Worm (Caenorhabditis elegans): Measurements from ENCODE around the gene smcl-1.

Gene smcl-1

ce11 chrX:11665522-11666017 lies 27.7 kb upstream of the smcl-1 start:
- TF ChIP-seq med-1 (GFP tag; optimal IDR thresholded peaks at IDR 0.05; ENCODE audit: insufficient read depth) (no peak), ref-1 (GFP tag; conservative IDR thresholded peaks at IDR 0.05) (no peak), cog-1 (tag; optimal IDR thresholded peaks at IDR 0.05) (no peak), T22C8.4 (GFP tag; IDR thresholded peaks at IDR 0.05) (no peak), tab-1 (GFP tag; IDR thresholded peaks at IDR 0.05) (no peak), ztf-23 (GFP tag; IDR thresholded peaks at IDR 0.05) (no peak), ztf-29 (GFP tag; IDR thresholded peaks at IDR 0.05) (no peak), flt-1 (GFP tag; IDR thresholded peaks at IDR 0.05) (no peak), klf-2 (GFP tag; conservative IDR thresholded peaks at IDR 0.05) (no peak)

ce11 chrX:11666545-11667177 lies 26.6 kb upstream of the smcl-1 start, which contains the start of gene noca-2:
Gene noca-2, plus strand, starts transcription at chrX:11667127.
- TF ChIP-seq flt-1 (GFP tag; IDR thresholded peaks at IDR 0.05) (no peak), cog-1 (tag; optimal IDR thresholded peaks at IDR 0.05) (peak; percentile 46), ztf-29 (GFP tag; IDR thresholded peaks at IDR 0.05) (no peak)

- TF ChIP-seq ztf-29 (GFP tag; IDR thresholded peaks at IDR 0.05) (no peak), ztf-23 (GFP tag; IDR thresholded peaks at IDR 0.05) (no peak), T22C8.4 (GFP tag; IDR thresholded peaks at IDR 0.05) (no peak), ref-1 (GFP tag; conservative IDR thresholded peaks at IDR 0.05) (no peak), cog-1 (tag; optimal IDR thresholded peaks at IDR 0.05) (no peak), med-1 (GFP tag; optimal IDR thresholded peaks at IDR 0.05; ENCODE audit: insufficient read depth) (no peak)
These were observed 20.1 kb upstream of the smcl-1 start for ce11 chrX:11673063-11673759.

ce11 chrX:11675573-11675972 lies 17.7 kb upstream of the smcl-1 start:
- TF ChIP-seq med-1 (GFP tag; optimal IDR thresholded peaks at IDR 0.05; ENCODE audit: insufficient read depth) = no peak
- TF ChIP-seq cog-1 (tag; optimal IDR thresholded peaks at IDR 0.05) = peak; percentile 21
- TF ChIP-seq T22C8.4 (GFP tag; IDR thresholded peaks at IDR 0.05) = no peak

DNA sequence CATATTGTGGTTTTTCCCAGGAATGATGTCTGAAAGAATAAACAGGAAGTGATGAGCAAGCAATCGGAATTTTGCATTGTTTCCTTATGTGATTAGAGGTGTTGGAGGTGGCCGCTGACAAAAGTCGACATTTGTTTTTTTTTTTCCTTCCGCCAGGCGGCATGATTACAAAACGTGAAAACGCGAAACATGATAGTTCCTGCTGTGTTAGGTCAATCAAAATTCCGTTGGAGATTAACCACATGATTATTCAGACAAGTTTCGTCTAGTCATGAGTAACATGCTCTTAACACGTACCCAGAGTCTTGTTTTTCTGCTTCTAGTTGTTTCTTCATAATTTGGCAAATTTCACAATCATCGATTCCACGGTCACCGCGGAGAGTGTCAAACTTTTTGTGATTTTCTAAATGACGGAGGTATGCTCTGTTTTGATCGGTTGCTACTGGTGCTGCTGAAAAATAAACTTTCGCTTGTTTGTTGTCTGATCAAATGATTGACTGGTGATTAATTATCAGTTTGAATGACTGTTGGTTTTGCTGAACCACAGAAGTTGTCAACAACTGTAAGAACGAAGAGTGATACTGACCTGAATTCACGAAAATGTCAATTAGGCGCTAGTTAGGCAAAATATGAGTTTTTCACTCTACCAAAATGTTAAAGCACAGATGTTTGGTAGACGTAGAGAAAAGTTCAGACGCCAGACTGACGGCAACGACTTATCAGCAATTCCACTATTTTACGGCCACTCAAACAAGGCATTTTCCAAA lies 13.9 kb upstream of the smcl-1 start:
- TF ChIP-seq T22C8.4 (GFP tag; IDR thresholded peaks at IDR 0.05) = no peak
- TF ChIP-seq tab-1 (GFP tag; IDR thresholded peaks at IDR 0.05) = no peak
- TF ChIP-seq klf-2 (GFP tag; conservative IDR thresholded peaks at IDR 0.05) = no peak
- TF ChIP-seq ref-1 (GFP tag; conservative IDR thresholded peaks at IDR 0.05) = no peak
- no peak for TF ChIP-seq flt-1 (GFP tag; IDR thresholded peaks at IDR 0.05)
- TF ChIP-seq ztf-29 (GFP tag; IDR thresholded peaks at IDR 0.05) = no peak
- TF ChIP-seq med-1 (GFP tag; optimal IDR thresholded peaks at IDR 0.05; ENCODE audit: insufficient read depth) = no peak
- no peak for TF ChIP-seq cog-1 (tag; optimal IDR thresholded peaks at IDR 0.05)
- TF ChIP-seq ztf-23 (GFP tag; IDR thresholded peaks at IDR 0.05) = no peak

- TF ChIP-seq flt-1 (GFP tag; IDR thresholded peaks at IDR 0.05) = no peak
- no peak for TF ChIP-seq cog-1 (tag; optimal IDR thresholded peaks at IDR 0.05)
- no peak for TF ChIP-seq T22C8.4 (GFP tag; IDR thresholded peaks at IDR 0.05)
- no peak for TF ChIP-seq ztf-23 (GFP tag; IDR thresholded peaks at IDR 0.05)
- TF ChIP-seq ref-1 (GFP tag; conservative IDR thresholded peaks at IDR 0.05) = no peak
- TF ChIP-seq tab-1 (GFP tag; IDR thresholded peaks at IDR 0.05) = no peak
- no peak for TF ChIP-seq med-1 (GFP tag; optimal IDR thresholded peaks at IDR 0.05; ENCODE audit: insufficient read depth)
- no peak for TF ChIP-seq klf-2 (GFP tag; conservative IDR thresholded peaks at IDR 0.05)
- TF ChIP-seq ztf-29 (GFP tag; IDR thresholded peaks at IDR 0.05) = no peak
These were observed 12.4 kb upstream of the smcl-1 start, which contains the start of gene T04F8.7 for ce11 chrX:11680851-11681250. Gene T04F8.7, minus strand, starts transcription at chrX:11680980.

DNA sequence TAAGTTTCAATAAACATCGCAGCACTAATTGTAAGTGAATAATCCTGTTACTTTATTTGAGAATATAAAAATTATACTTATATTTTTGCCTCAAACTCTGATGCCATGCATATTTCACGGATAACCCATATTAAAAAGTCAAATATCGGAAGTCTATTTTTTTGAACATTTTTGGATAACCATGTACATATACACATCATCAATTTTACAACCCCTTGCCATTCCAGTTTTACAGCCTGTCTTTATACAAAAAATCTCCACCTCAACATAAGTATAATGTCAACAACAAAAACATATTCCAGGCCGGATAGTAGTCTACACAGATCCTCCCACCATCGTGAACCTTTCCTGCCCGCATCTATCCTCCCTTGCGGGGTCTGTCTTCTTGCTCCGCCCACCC lies 9.0 kb upstream of the smcl-1 start, which contains the start of gene hnd-1:
Gene hnd-1 (plus strand): TSS at position 301 of the 400 bp plus-strand sequence.
- TF ChIP-seq cog-1 (tag; optimal IDR thresholded peaks at IDR 0.05) (no peak), tab-1 (GFP tag; IDR thresholded peaks at IDR 0.05) (no peak), ztf-29 (GFP tag; IDR thresholded peaks at IDR 0.05) (no peak), med-1 (GFP tag; optimal IDR thresholded peaks at IDR 0.05; ENCODE audit: insufficient read depth) (no peak), ref-1 (GFP tag; conservative IDR thresholded peaks at IDR 0.05) (no peak), T22C8.4 (GFP tag; IDR thresholded peaks at IDR 0.05) (no peak), ztf-23 (GFP tag; IDR thresholded peaks at IDR 0.05) (no peak), klf-2 (GFP tag; conservative IDR thresholded peaks at IDR 0.05) (no peak), flt-1 (GFP tag; IDR thresholded peaks at IDR 0.05) (no peak)

DNA sequence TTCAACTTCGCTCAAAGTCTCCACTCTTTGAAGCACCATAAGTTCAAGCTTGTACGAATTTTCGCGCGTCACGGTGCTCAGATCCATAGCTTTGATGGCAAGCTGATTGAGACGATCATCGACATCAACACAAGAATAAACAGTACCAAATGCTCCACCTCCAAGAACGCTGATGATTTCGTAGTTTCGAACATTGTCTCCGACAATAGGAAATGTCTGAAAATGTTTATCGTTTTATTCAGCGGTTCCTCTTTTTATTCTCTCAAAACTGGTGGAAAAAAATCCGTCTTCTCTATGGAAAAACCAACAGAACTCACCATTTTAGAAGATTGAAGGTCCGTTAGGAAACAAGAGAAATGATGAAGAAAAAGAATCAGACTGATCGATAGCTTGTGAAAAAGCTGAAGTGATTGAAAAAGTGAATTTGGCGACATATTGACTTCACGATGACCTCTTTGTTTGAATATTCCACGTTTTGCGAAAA lies 5.4 kb upstream of the smcl-1 start, which contains the start of gene C44C10.7:
Gene C44C10.7 (minus strand): TSS at position 434 of the 484 bp plus-strand sequence.
- no peak for TF ChIP-seq T22C8.4 (GFP tag; IDR thresholded peaks at IDR 0.05)
- no peak for TF ChIP-seq ztf-29 (GFP tag; IDR thresholded peaks at IDR 0.05)
- no peak for TF ChIP-seq klf-2 (GFP tag; conservative IDR thresholded peaks at IDR 0.05)
- TF ChIP-seq flt-1 (GFP tag; IDR thresholded peaks at IDR 0.05) = no peak
- no peak for TF ChIP-seq cog-1 (tag; optimal IDR thresholded peaks at IDR 0.05)
- TF ChIP-seq med-1 (GFP tag; optimal IDR thresholded peaks at IDR 0.05; ENCODE audit: insufficient read depth) = no peak
- no peak for TF ChIP-seq tab-1 (GFP tag; IDR thresholded peaks at IDR 0.05)
- no peak for TF ChIP-seq ref-1 (GFP tag; conservative IDR thresholded peaks at IDR 0.05)
- no peak for TF ChIP-seq ztf-23 (GFP tag; IDR thresholded peaks at IDR 0.05)

ce11 chrX:11690014-11690591 lies 3.2 kb upstream of the smcl-1 start, which contains the start of the genes C44C10.10 and C44C10.5:
Gene C44C10.10, plus strand, starts transcription at chrX:11690314.
Gene C44C10.5, plus strand, starts transcription at chrX:11690541.
- no peak for TF ChIP-seq tab-1 (GFP tag; IDR thresholded peaks at IDR 0.05)
- TF ChIP-seq ztf-29 (GFP tag; IDR thresholded peaks at IDR 0.05) = no peak
- no peak for TF ChIP-seq klf-2 (GFP tag; conservative IDR thresholded peaks at IDR 0.05)

All from whole organism, midembryonic.